Fruit fly (Drosophila melanogaster): ENCODE measurements around the gene TfIIEbeta.

The TfIIEbeta gene

DNA sequence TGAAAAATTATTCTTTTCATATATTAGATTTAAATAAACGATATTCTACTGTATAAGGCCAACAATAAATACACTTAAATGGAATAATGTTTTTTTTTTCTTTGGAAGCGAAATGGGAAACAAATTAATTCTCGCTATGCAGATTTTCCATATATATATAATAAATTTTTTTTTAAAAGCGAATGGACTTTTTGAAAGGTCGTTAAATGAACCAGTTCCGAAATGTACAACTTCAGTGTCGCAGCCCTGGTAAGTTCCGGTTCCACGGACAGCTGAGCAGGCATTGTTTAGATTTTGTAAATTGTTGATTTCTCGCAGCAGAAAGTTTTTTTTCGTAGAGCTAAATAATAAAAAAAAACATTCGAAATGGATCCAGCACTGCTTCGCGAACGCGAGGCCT is at the start of gene TfIIEbeta:
TSS of gene TfIIEbeta (plus strand) at position 255 of the 400 bp plus-strand sequence.
- TF ChIP-seq CG13204 (GFP tag; optimal IDR thresholded peaks at IDR 0.05) (no peak), CG4496 (GFP tag; IDR thresholded peaks at IDR 0.05) (0 out of 3 replicates have a peak, but pooled peaks have one; percentile 29), CG14655 (GFP tag; optimal IDR thresholded peaks at IDR 0.05) (no peak), Pif1B (GFP tag; optimal IDR thresholded peaks at IDR 0.05) (no peak), CG8301 (tag; optimal IDR thresholded peaks at IDR 0.05) (no peak), rn (GFP tag; IDR thresholded peaks at IDR 0.05) (no peak), EcR (GFP tag; optimal IDR thresholded peaks at IDR 0.05) (peak; percentile 53), CG9948 (tag; optimal IDR thresholded peaks at IDR 0.05) (no peak), CG32121 (GFP tag; IDR thresholded peaks at IDR 0.05) (peak; percentile 14; the same call in 1 of the 2 replicates), CG8159 (tag; optimal IDR thresholded peaks at IDR 0.05) (no peak), D1 (tag; optimal IDR thresholded peaks at IDR 0.05) (no peak), CG12605 (GFP tag; IDR thresholded peaks at IDR 0.05) (no peak), gl (tag; optimal IDR thresholded peaks at IDR 0.05) (no peak), Ets98B (GFP tag; IDR thresholded peaks at IDR 0.05) (peak; percentile 65), CG15710 (tag; optimal IDR thresholded peaks at IDR 0.05) (no peak), CG17806 (tag; optimal IDR thresholded peaks at IDR 0.05) (peak; percentile 25), Pif1A (GFP tag; optimal IDR thresholded peaks at IDR 0.05) (no peak)

DNA sequence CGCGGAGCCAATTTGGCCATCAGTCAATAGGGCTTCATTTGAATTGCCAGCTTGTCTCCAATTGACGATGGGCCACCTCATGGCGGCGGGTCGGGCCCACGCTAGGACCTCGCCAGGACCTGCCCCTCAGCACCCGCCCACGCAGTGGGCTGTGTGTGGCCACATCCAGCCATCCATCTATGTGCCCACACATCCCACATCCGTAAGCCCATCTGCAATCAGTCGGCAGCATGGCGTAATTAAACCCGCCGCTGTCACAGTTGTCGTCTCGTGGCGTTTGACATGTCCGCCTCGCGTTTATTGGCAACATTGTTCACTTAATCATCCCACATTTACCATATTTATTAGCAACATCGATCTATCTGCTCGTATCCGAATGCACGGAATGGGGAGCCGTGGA is 48.6 kb upstream of the TfIIEbeta start:
- TF ChIP-seq Ets98B (GFP tag; IDR thresholded peaks at IDR 0.05) = no peak
- TF ChIP-seq D1 (tag; optimal IDR thresholded peaks at IDR 0.05) = no peak
- no peak for TF ChIP-seq rn (GFP tag; IDR thresholded peaks at IDR 0.05)
- no peak for TF ChIP-seq CG8159 (tag; optimal IDR thresholded peaks at IDR 0.05)
- TF ChIP-seq CG12605 (GFP tag; IDR thresholded peaks at IDR 0.05) = no peak
- no peak for TF ChIP-seq EcR (GFP tag; optimal IDR thresholded peaks at IDR 0.05)
- no peak for TF ChIP-seq fd96Ca (GFP tag; IDR thresholded peaks at IDR 0.05)
- no peak for TF ChIP-seq CG14655 (GFP tag; optimal IDR thresholded peaks at IDR 0.05)
- no peak for TF ChIP-seq CG13204 (GFP tag; optimal IDR thresholded peaks at IDR 0.05)
- no peak for TF ChIP-seq CG9948 (tag; optimal IDR thresholded peaks at IDR 0.05)
- TF ChIP-seq Pif1A (GFP tag; optimal IDR thresholded peaks at IDR 0.05) = no peak
- no peak for TF ChIP-seq CG17806 (tag; optimal IDR thresholded peaks at IDR 0.05)
- TF ChIP-seq CG34367 (tag; optimal IDR thresholded peaks at IDR 0.05) = no peak

DNA sequence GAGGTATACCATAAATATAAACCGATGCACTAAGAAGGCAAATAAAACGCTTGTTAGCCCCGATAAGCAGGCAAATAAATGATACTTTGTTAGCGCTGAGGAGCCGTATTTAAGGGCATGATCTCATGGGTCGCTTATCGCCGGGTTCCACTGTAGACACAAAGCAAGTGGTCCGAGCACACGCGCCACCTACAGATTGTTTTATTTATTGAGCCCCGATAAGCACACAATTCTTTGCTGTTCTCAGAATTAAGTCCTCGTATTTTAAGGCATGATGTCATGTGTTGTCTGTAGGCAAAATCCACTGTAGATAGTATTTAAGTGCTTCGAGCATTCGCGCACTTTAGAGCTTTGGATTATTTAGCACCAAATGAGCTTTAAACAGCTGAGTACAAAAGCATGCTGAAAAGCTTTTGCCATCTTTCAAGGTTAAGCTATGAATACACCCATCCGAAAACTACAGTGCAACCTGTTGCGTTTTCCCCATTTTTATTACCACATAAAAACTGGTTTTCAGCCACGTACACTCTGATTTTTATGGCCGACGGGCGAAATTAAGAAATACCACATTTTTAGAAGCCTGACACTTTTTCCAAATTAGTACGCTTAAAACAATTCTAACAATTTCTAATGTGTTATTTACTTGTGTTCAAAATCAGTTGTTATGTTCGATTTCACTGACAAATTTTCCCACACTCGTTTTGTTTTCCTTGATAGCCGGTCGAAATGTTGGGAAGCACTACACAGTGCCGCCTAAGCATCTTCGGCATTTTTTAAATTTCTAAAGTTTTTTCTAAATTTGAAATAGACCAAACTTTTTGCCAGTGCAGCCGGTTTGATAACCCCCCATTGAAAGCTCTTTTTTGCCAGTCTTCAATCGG is 47.2 kb upstream of the TfIIEbeta start, which contains the start of gene Sqor:
TSS of gene Sqor (plus strand) at position 732 of the 881 bp plus-strand sequence.
- TF ChIP-seq Ets98B (GFP tag; IDR thresholded peaks at IDR 0.05) (peak; percentile 93), CG14655 (GFP tag; optimal IDR thresholded peaks at IDR 0.05) (peak; percentile 98), Snoo (tag; optimal IDR thresholded peaks at IDR 0.05) (peak; percentile 93), CG4496 (GFP tag; IDR thresholded peaks at IDR 0.05) (peak; percentile 96), CG12605 (GFP tag; IDR thresholded peaks at IDR 0.05) (peak; percentile 90), CG17806 (tag; optimal IDR thresholded peaks at IDR 0.05) (peak; percentile 92), CG32121 (GFP tag; IDR thresholded peaks at IDR 0.05) (peak; percentile 93), Pif1A (GFP tag; optimal IDR thresholded peaks at IDR 0.05) (no peak), CG10348 (GFP tag; IDR thresholded peaks at IDR 0.05) (peak; percentile 82), CG8159 (tag; optimal IDR thresholded peaks at IDR 0.05) (peak; percentile 95), EcR (GFP tag; optimal IDR thresholded peaks at IDR 0.05) (peak; percentile 97), D1 (tag; optimal IDR thresholded peaks at IDR 0.05) (peak; percentile 85), gl (tag; optimal IDR thresholded peaks at IDR 0.05) (peak; percentile 82), CG9948 (tag; optimal IDR thresholded peaks at IDR 0.05) (peak; percentile 94), CG34367 (tag; optimal IDR thresholded peaks at IDR 0.05) (peak; percentile 91), CG13204 (GFP tag; optimal IDR thresholded peaks at IDR 0.05) (no peak), Pif1B (GFP tag; optimal IDR thresholded peaks at IDR 0.05) (no peak), fd96Ca (GFP tag; IDR thresholded peaks at IDR 0.05) (peak; percentile 97), CG8301 (tag; optimal IDR thresholded peaks at IDR 0.05) (peak; percentile 98), CG15710 (tag; optimal IDR thresholded peaks at IDR 0.05) (peak; percentile 92), rn (GFP tag; IDR thresholded peaks at IDR 0.05) (peak; percentile 85)

DNA sequence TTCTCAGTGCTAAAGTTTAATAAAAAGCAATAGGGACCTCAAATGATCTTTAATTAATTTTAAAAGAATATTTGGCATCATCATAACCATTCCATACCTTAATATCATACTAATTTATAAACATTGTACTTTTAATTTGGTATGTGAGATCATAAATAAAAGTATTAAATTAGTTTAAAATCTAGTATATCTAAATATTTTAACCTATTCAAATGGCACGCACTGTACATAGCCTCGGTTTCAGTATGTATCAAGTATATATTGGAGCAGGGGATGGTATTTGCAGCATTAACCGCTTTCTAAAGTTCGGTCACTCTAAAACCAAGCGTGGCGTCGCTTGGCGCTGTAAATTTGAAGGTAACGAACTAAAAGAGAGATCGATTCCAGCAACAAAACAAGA is 44.4 kb upstream of the TfIIEbeta start, which contains the start of gene pav:
TSS of gene pav (plus strand) at position 307 of the 400 bp plus-strand sequence.
- TF ChIP-seq CG34367 (tag; optimal IDR thresholded peaks at IDR 0.05) (no peak), CG8159 (tag; optimal IDR thresholded peaks at IDR 0.05) (no peak), Pif1B (GFP tag; optimal IDR thresholded peaks at IDR 0.05) (no peak), CG8301 (tag; optimal IDR thresholded peaks at IDR 0.05) (no peak), CG13204 (GFP tag; optimal IDR thresholded peaks at IDR 0.05) (no peak), CG17806 (tag; optimal IDR thresholded peaks at IDR 0.05) (peak; percentile 18), CG32121 (GFP tag; IDR thresholded peaks at IDR 0.05) (peak; percentile 55; the same call in 1 of the 2 replicates), CG14655 (GFP tag; optimal IDR thresholded peaks at IDR 0.05) (no peak), EcR (GFP tag; optimal IDR thresholded peaks at IDR 0.05) (no peak), CG4496 (GFP tag; IDR thresholded peaks at IDR 0.05) (peak; percentile 55; the same call in 1 of the 3 replicates), CG15710 (tag; optimal IDR thresholded peaks at IDR 0.05) (peak; percentile 41), CG9948 (tag; optimal IDR thresholded peaks at IDR 0.05) (no peak), CG12605 (GFP tag; IDR thresholded peaks at IDR 0.05) (peak; percentile 41), fd96Ca (GFP tag; IDR thresholded peaks at IDR 0.05) (no peak), gl (tag; optimal IDR thresholded peaks at IDR 0.05) (no peak), D1 (tag; optimal IDR thresholded peaks at IDR 0.05) (no peak), Snoo (tag; optimal IDR thresholded peaks at IDR 0.05) (no peak), CG10348 (GFP tag; IDR thresholded peaks at IDR 0.05) (no peak), rn (GFP tag; IDR thresholded peaks at IDR 0.05) (no peak), Pif1A (GFP tag; optimal IDR thresholded peaks at IDR 0.05) (no peak), Ets98B (GFP tag; IDR thresholded peaks at IDR 0.05) (peak; percentile 37; the same call in 1 of the 2 replicates)
